Worm (Caenorhabditis elegans): ENCODE data around the gene F26D11.1.

DNA sequence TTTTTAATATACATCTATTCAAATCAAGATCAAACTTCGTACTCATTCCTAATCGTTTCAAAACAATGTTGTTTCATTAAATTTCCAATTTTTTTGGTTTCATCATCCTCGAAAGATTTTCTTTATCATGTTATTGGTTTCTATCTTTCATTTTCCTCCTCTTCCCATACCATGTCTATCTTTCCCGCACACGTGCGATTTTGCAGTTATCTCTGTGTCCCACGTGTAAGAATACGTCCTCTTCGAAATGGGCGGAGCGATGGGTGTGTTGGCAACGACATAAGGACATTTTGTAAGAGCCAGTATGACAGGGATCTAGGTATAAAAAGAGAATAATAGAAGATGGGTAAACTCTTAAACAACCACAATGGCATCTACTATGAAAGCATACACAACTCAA lies 45.0 kb downstream of the F26D11.1 start, which contains the start of gene F43H9.4:
- no peak for TF ChIP-seq pha-4 (tag; optimal IDR thresholded peaks at IDR 0.05)
- no peak for TF ChIP-seq unc-55 (GFP tag; optimal IDR thresholded peaks at IDR 0.05)
- no peak for TF ChIP-seq fkh-10 (GFP tag; optimal IDR thresholded peaks at IDR 0.05)
- TF ChIP-seq ceh-45 (GFP tag; IDR thresholded peaks at IDR 0.05) = no peak
- TF ChIP-seq nfya-1 (tag; optimal IDR thresholded peaks at IDR 0.05) = no peak
- TF ChIP-seq eyg-1 (tag; optimal IDR thresholded peaks at IDR 0.05) = no peak
- no peak for TF ChIP-seq ama-1 (optimal IDR thresholded peaks at IDR 0.05)

Data from whole organism, late embryonic.